Worm (Caenorhabditis elegans): ENCODE data around the gene F18C5.9.

The F18C5.9 gene

ce11 chrII:6612544-6612943 lies 45.6 kb downstream of the F18C5.9 start:
- TF ChIP-seq cog-1 (tag; optimal IDR thresholded peaks at IDR 0.05), result no peak
- no peak for TF ChIP-seq klf-2 (GFP tag; conservative IDR thresholded peaks at IDR 0.05)
- TF ChIP-seq tab-1 (GFP tag; IDR thresholded peaks at IDR 0.05), result no peak
- TF ChIP-seq ztf-29 (GFP tag; IDR thresholded peaks at IDR 0.05), result no peak
- no peak for TF ChIP-seq med-1 (GFP tag; optimal IDR thresholded peaks at IDR 0.05; ENCODE audit: insufficient read depth)
- TF ChIP-seq flt-1 (GFP tag; IDR thresholded peaks at IDR 0.05), result no peak
- no peak for TF ChIP-seq ztf-23 (GFP tag; IDR thresholded peaks at IDR 0.05)

ce11 chrII:6614500-6614899 lies 47.6 kb downstream of the F18C5.9 start:
- TF ChIP-seq ztf-23 (GFP tag; IDR thresholded peaks at IDR 0.05), result no peak
- TF ChIP-seq tab-1 (GFP tag; IDR thresholded peaks at IDR 0.05), result no peak
- TF ChIP-seq med-1 (GFP tag; optimal IDR thresholded peaks at IDR 0.05; ENCODE audit: insufficient read depth), result no peak
- no peak for TF ChIP-seq ref-1 (GFP tag; conservative IDR thresholded peaks at IDR 0.05)
- no peak for TF ChIP-seq klf-2 (GFP tag; conservative IDR thresholded peaks at IDR 0.05)
- no peak for TF ChIP-seq flt-1 (GFP tag; IDR thresholded peaks at IDR 0.05)
- TF ChIP-seq T22C8.4 (GFP tag; IDR thresholded peaks at IDR 0.05), result no peak
- no peak for TF ChIP-seq ztf-29 (GFP tag; IDR thresholded peaks at IDR 0.05)

- TF ChIP-seq med-1 (GFP tag; optimal IDR thresholded peaks at IDR 0.05; ENCODE audit: insufficient read depth) (no peak), flt-1 (GFP tag; IDR thresholded peaks at IDR 0.05) (no peak), cog-1 (tag; optimal IDR thresholded peaks at IDR 0.05) (no peak), T22C8.4 (GFP tag; IDR thresholded peaks at IDR 0.05) (no peak)
Observed at ce11 chrII:6615232-6616029, 48.5 kb downstream of the F18C5.9 start.

- TF ChIP-seq med-1 (GFP tag; optimal IDR thresholded peaks at IDR 0.05; ENCODE audit: insufficient read depth) (no peak), cog-1 (tag; optimal IDR thresholded peaks at IDR 0.05) (no peak), ztf-29 (GFP tag; IDR thresholded peaks at IDR 0.05) (no peak), flt-1 (GFP tag; IDR thresholded peaks at IDR 0.05) (no peak), T22C8.4 (GFP tag; IDR thresholded peaks at IDR 0.05) (no peak), klf-2 (GFP tag; conservative IDR thresholded peaks at IDR 0.05) (no peak), ref-1 (GFP tag; conservative IDR thresholded peaks at IDR 0.05) (no peak)
Observed at ce11 chrII:6616135-6616534, 49.2 kb downstream of the F18C5.9 start.

ce11 chrII:6616770-6617169 lies 49.8 kb downstream of the F18C5.9 start, which contains the start of gene klf-3:
Gene klf-3, plus strand, starts transcription at chrII:6616878.
- no peak for TF ChIP-seq ztf-29 (GFP tag; IDR thresholded peaks at IDR 0.05)
- no peak for TF ChIP-seq T22C8.4 (GFP tag; IDR thresholded peaks at IDR 0.05)
- no peak for TF ChIP-seq flt-1 (GFP tag; IDR thresholded peaks at IDR 0.05)
- TF ChIP-seq ztf-23 (GFP tag; IDR thresholded peaks at IDR 0.05), result no peak
- TF ChIP-seq tab-1 (GFP tag; IDR thresholded peaks at IDR 0.05), result no peak
- no peak for TF ChIP-seq ref-1 (GFP tag; conservative IDR thresholded peaks at IDR 0.05)
- no peak for TF ChIP-seq cog-1 (tag; optimal IDR thresholded peaks at IDR 0.05)
- no peak for TF ChIP-seq klf-2 (GFP tag; conservative IDR thresholded peaks at IDR 0.05)
- no peak for TF ChIP-seq med-1 (GFP tag; optimal IDR thresholded peaks at IDR 0.05; ENCODE audit: insufficient read depth)

Data from whole organism, midembryonic.